Fruit fly (Drosophila melanogaster) whole organism, embryonic: Measurements from ENCODE around the gene caps.

Experiments
- Atf6 ChIP-seq: fragments of 200-800 bp; sonication (Bioruptor generic); IDR thresholded peaks from 2 replicates; pipeline ENCODE4 v1.3.6; 2022; ENCODE audit warnings: missing biosample characterization, missing genetic modification characterization
- CG10267 ChIP-seq: fragments of 200-800 bp; sonication (Bioruptor generic); optimal IDR thresholded peaks from 2 replicates; lab custom pipeline; 2018; ENCODE audit warnings: missing biosample characterization, mild to moderate bottlenecking, missing genetic modification characterization, moderate library complexity
- CG10565 ChIP-seq: fragments of 200-800 bp; sonication (Bioruptor generic); optimal IDR thresholded peaks from 3 replicates; lab custom pipeline; 2016; ENCODE audit warnings: missing biosample characterization, mild to moderate bottlenecking, missing genetic modification characterization
- CG12236 ChIP-seq: fragments of 200-800 bp; sonication (Bioruptor generic); optimal IDR thresholded peaks from 2 replicates; lab custom pipeline; 2016; ENCODE audit warnings: missing biosample characterization, missing genetic modification characterization
- CG13424 ChIP-seq: fragments of 200-800 bp; sonication (Bioruptor generic); optimal IDR thresholded peaks from 2 replicates; lab custom pipeline; 2019; ENCODE audit warnings: missing biosample characterization, mild to moderate bottlenecking, missing genetic modification characterization, moderate library complexity
- CG14860 ChIP-seq: fragments of 200-800 bp; sonication (Bioruptor generic); IDR thresholded peaks from 3 replicates; pipeline ENCODE4 v1.3.6; 2022; ENCODE audit warnings: missing biosample characterization, missing genetic modification characterization; ENCODE audit not compliant: partially characterized antibody
- CG17568 ChIP-seq: fragments of 200-800 bp; sonication (Bioruptor generic); optimal IDR thresholded peaks from 2 replicates; lab custom pipeline; 2018; ENCODE audit warnings: missing biosample characterization, mild to moderate bottlenecking, missing genetic modification characterization, moderate library complexity
- CG18262 ChIP-seq: fragments of 200-800 bp; optimal IDR thresholded peaks from 3 replicates; lab custom pipeline; 2019; ENCODE audit warnings: missing biosample characterization, mild to moderate bottlenecking, missing genetic modification characterization, moderate library complexity
- CG2678 ChIP-seq: fragments of 200-800 bp; sonication (Bioruptor generic); optimal IDR thresholded peaks from 3 replicates; lab custom pipeline; 2019; ENCODE audit warnings: missing biosample characterization, mild to moderate bottlenecking, missing genetic modification characterization, moderate library complexity
- CG2712 ChIP-seq: fragments of 200-800 bp; optimal IDR thresholded peaks from 3 replicates; lab custom pipeline; 2019; ENCODE audit warnings: missing biosample characterization, mild to moderate bottlenecking, missing genetic modification characterization, moderate library complexity
- CG31365 ChIP-seq: fragments of 200-800 bp; sonication (Bioruptor generic); optimal IDR thresholded peaks from 2 replicates; lab custom pipeline; 2018; ENCODE audit warnings: missing biosample characterization, mild to moderate bottlenecking, missing genetic modification characterization
- CG3281 ChIP-seq: fragments of 200-800 bp; sonication (Bioruptor generic); optimal IDR thresholded peaks from 3 replicates; lab custom pipeline; 2017; ENCODE audit warnings: missing biosample characterization, mild to moderate bottlenecking, missing genetic modification characterization
- CG34376 ChIP-seq: fragments of 200-800 bp; sonication (Bioruptor generic); optimal IDR thresholded peaks from 2 replicates; lab custom pipeline; 2018; ENCODE audit warnings: missing biosample characterization, mild to moderate bottlenecking, missing genetic modification characterization
- CG4360 ChIP-seq: fragments of 200-800 bp; sonication (Bioruptor generic); IDR thresholded peaks from 2 replicates; pipeline ENCODE4 v1.3.6; 2022; ENCODE audit warnings: missing biosample characterization, missing genetic modification characterization
- CG7928 ChIP-seq: fragments of 200-800 bp; sonication (Bioruptor generic); optimal IDR thresholded peaks from 2 replicates; lab custom pipeline; 2017; ENCODE audit warnings: missing biosample characterization, mild to moderate bottlenecking, missing genetic modification characterization
- CG8924 ChIP-seq: fragments of 200-800 bp; optimal IDR thresholded peaks from 3 replicates; lab custom pipeline; 2019; ENCODE audit warnings: missing biosample characterization, mild to moderate bottlenecking, missing genetic modification characterization, moderate library complexity
- CTCF ChIP-seq: fragments of 200-800 bp; sonication (Bioruptor generic); optimal IDR thresholded peaks from 2 replicates; lab custom pipeline; 2017; ENCODE audit warnings: missing biosample characterization, mild to moderate bottlenecking, missing genetic modification characterization, moderate library complexity
- CoRest ChIP-seq: fragments of 200-800 bp; sonication (Bioruptor generic); optimal IDR thresholded peaks from 3 replicates; lab custom pipeline; 2018; ENCODE audit warnings: missing biosample characterization, mild to moderate bottlenecking, missing genetic modification characterization, moderate library complexity
- Dad ChIP-seq: fragments of 200-800 bp; sonication (Bioruptor generic); optimal IDR thresholded peaks from 3 replicates; lab custom pipeline; 2016; ENCODE audit warnings: missing biosample characterization, missing genetic modification characterization
- Fer2 ChIP-seq: fragments of 200-800 bp; sonication (Bioruptor generic); optimal IDR thresholded peaks from 2 replicates; lab custom pipeline; 2018; ENCODE audit warnings: missing biosample characterization, mild to moderate bottlenecking, missing genetic modification characterization, moderate library complexity
- Hmx ChIP-seq: fragments of 200-800 bp; sonication (Bioruptor generic); optimal IDR thresholded peaks from 2 replicates; lab custom pipeline; 2016; ENCODE audit warnings: missing biosample characterization, missing genetic modification characterization
- Myb ChIP-seq: fragments of 200-800 bp; sonication (Bioruptor generic); optimal IDR thresholded peaks from 2 replicates; lab custom pipeline; 2016; ENCODE audit warnings: missing biosample characterization, missing genetic modification characterization
- NC2β ChIP-seq: fragments of 200-800 bp; sonication (Bioruptor generic); optimal IDR thresholded peaks from 2 replicates; lab custom pipeline; 2016; ENCODE audit warnings: missing biosample characterization, missing genetic modification characterization
- Oli ChIP-seq: fragments of 200-800 bp; sonication (Bioruptor generic); optimal IDR thresholded peaks from 2 replicates; lab custom pipeline; 2018; ENCODE audit warnings: missing biosample characterization, mild to moderate bottlenecking, missing genetic modification characterization, moderate library complexity
- Sox102F ChIP-seq: fragments of 200-800 bp; sonication (Bioruptor generic); optimal IDR thresholded peaks from 2 replicates; lab custom pipeline; 2018; ENCODE audit warnings: missing biosample characterization, mild to moderate bottlenecking, missing genetic modification characterization, moderate library complexity
- Sry-δ ChIP-seq: fragments of 200-800 bp; sonication (Bioruptor generic); optimal IDR thresholded peaks from 2 replicates; lab custom pipeline; 2016; ENCODE audit warnings: missing biosample characterization, missing genetic modification characterization
- Vsx1 ChIP-seq: fragments of 200-800 bp; sonication (Bioruptor generic); optimal IDR thresholded peaks from 2 replicates; lab custom pipeline; 2017; ENCODE audit warnings: missing biosample characterization, mild to moderate bottlenecking, missing genetic modification characterization, missing genetic modification reagents
- abd-A ChIP-seq: fragments of 200-800 bp; sonication (Bioruptor generic); optimal IDR thresholded peaks from 3 replicates; lab custom pipeline; 2019; ENCODE audit warnings: missing biosample characterization, mild to moderate bottlenecking, missing genetic modification characterization, moderate library complexity
- aop ChIP-seq: fragments of 200-800 bp; sonication (Bioruptor generic); IDR thresholded peaks from 2 replicates; pipeline ENCODE4 v1.3.6; 2022; ENCODE audit warnings: missing biosample characterization, missing genetic modification characterization
- chinmo ChIP-seq: fragments of 200-800 bp; sonication (Bioruptor generic); IDR thresholded peaks from 4 replicates; pipeline ENCODE4 v1.3.6; 2022; ENCODE audit warnings: missing biosample characterization, missing genetic modification characterization; ENCODE audit not compliant: partially characterized antibody
- chm ChIP-seq: fragments of 200-800 bp; sonication (Bioruptor generic); IDR thresholded peaks from 2 replicates; pipeline ENCODE4 v1.3.6; 2022; ENCODE audit warnings: missing biosample characterization, missing genetic modification characterization
- ci ChIP-seq: fragments of 200-800 bp; sonication (Bioruptor generic); IDR thresholded peaks from 3 replicates; pipeline ENCODE4 v1.3.6; 2022; ENCODE audit warnings: missing biosample characterization, missing genetic modification characterization
- da ChIP-seq: fragments of 200-800 bp; sonication (Bioruptor generic); optimal IDR thresholded peaks from 2 replicates; lab custom pipeline; 2016; ENCODE audit warnings: missing biosample characterization, missing genetic modification characterization
- dan ChIP-seq: fragments of 200-800 bp; sonication (Bioruptor generic); IDR thresholded peaks from 2 replicates; pipeline ENCODE4 v1.3.6; 2022; ENCODE audit warnings: missing biosample characterization, missing genetic modification characterization
- disco-r ChIP-seq: fragments of 200-800 bp; sonication (Bioruptor generic); optimal IDR thresholded peaks from 2 replicates; lab custom pipeline; 2016; ENCODE audit warnings: missing biosample characterization, missing genetic modification characterization
- dysf ChIP-seq: fragments of 200-800 bp; sonication (Bioruptor generic); IDR thresholded peaks from 3 replicates; pipeline ENCODE4 v1.3.6; 2022; ENCODE audit warnings: missing biosample characterization, missing genetic modification characterization
- eve ChIP-seq, 2 experiments: fragments of >200 bp; optimal IDR thresholded peaks; 2 replicates each; lab custom pipeline; 2017; ENCODE audit warnings: missing biosample characterization in 2 of 2, missing genetic modification characterization in 2 of 2
- fu2 ChIP-seq: fragments of 200-800 bp; sonication (Bioruptor generic); optimal IDR thresholded peaks from 2 replicates; lab custom pipeline; 2016; ENCODE audit warnings: missing biosample characterization, missing genetic modification characterization
- grn ChIP-seq: fragments of 200-800 bp; sonication (Bioruptor generic); optimal IDR thresholded peaks from 3 replicates; lab custom pipeline; 2017; ENCODE audit warnings: missing biosample characterization, missing genetic modification characterization
- inv ChIP-seq: fragments of 200-800 bp; sonication (Bioruptor generic); IDR thresholded peaks from 2 replicates; pipeline ENCODE4 v1.3.6; 2022; ENCODE audit warnings: missing biosample characterization, missing genetic modification characterization; ENCODE audit not compliant: partially characterized antibody
- mirr ChIP-seq: fragments of 200-800 bp; sonication (Bioruptor generic); optimal IDR thresholded peaks from 3 replicates; lab custom pipeline; 2018; ENCODE audit warnings: missing biosample characterization, mild to moderate bottlenecking, missing genetic modification characterization
- phol ChIP-seq: fragments of 200-800 bp; sonication (Bioruptor generic); optimal IDR thresholded peaks from 3 replicates; lab custom pipeline; 2018; ENCODE audit warnings: missing biosample characterization, mild to moderate bottlenecking, missing genetic modification characterization, moderate library complexity
- pita ChIP-seq: fragments of 200-800 bp; sonication (Bioruptor generic); optimal IDR thresholded peaks from 2 replicates; lab custom pipeline; 2017; ENCODE audit warnings: missing biosample characterization, mild to moderate bottlenecking, missing genetic modification characterization
- rib ChIP-seq: fragments of 200-800 bp; sonication (Bioruptor generic); IDR thresholded peaks from 2 replicates; pipeline ENCODE4 v1.3.6; 2022; ENCODE audit warnings: missing biosample characterization, missing genetic modification characterization
- run ChIP-seq: fragments of 200-800 bp; sonication (Bioruptor generic); optimal IDR thresholded peaks from 3 replicates; lab custom pipeline; 2018; ENCODE audit warnings: missing biosample characterization, mild to moderate bottlenecking, missing genetic modification characterization
- sr ChIP-seq: fragments of 200-800 bp; sonication (Bioruptor generic); IDR thresholded peaks from 3 replicates; pipeline ENCODE4 v1.3.6; 2022; ENCODE audit warnings: missing biosample characterization, missing genetic modification characterization
- stc ChIP-seq: fragments of 200-800 bp; sonication (Bioruptor generic); IDR thresholded peaks from 2 replicates; pipeline ENCODE4 v1.3.6; 2022; ENCODE audit warnings: missing biosample characterization, missing genetic modification characterization
- tap ChIP-seq: fragments of 200-800 bp; optimal IDR thresholded peaks from 3 replicates; lab custom pipeline; 2019; ENCODE audit warnings: missing biosample characterization, mild to moderate bottlenecking, missing genetic modification characterization, moderate library complexity
- unc-4 ChIP-seq: fragments of 200-800 bp; sonication (Bioruptor generic); IDR thresholded peaks from 2 replicates; pipeline ENCODE4 v1.3.6; 2022; ENCODE audit warnings: missing biosample characterization, missing genetic modification characterization; ENCODE audit not compliant: partially characterized antibody

caps gene

dm6 chr3L:13227594-13228501 is 644 bp upstream of the caps start (continued):
- TF ChIP-seq CG2678 (tag; lab: Kevin White, UChicago) (no peak), grn (GFP tag; lab: Kevin White, UChicago) (peak; percentile 59), CG10267 (tag; lab: Kevin White, UChicago) (no peak), eve (GFP tag; optimal IDR thresholded peaks at IDR 0.05; lab: Kevin White, UChicago) (peak in 1 of 2 experiments; percentile 84), Vsx1 (peak; percentile 91), Oli (tag; lab: Kevin White, UChicago) (no peak), CG13424 (tag; lab: Kevin White, UChicago) (no peak), disco-r (no peak), inv (GFP tag; lab: Robert Waterston, UW) (no peak), CTCF (GFP tag; lab: Kevin White, UChicago) (peak; percentile 94), CG2712 (tag; lab: Kevin White, UChicago) (peak; percentile 1), ci (peak; percentile 70; the same call in 2 of the 3 replicates), CG18262 (tag; lab: Kevin White, UChicago) (no peak), run (tag; lab: Kevin White, UChicago) (no peak), unc-4 (no peak), CG17568 (GFP tag; lab: Kevin White, UChicago) (no peak), NC2β (no peak), CG4360 (peak; percentile 69), Sry-δ (GFP tag; lab: Kevin White, UChicago) (no peak), Sox102F (GFP tag; lab: Kevin White, UChicago) (no peak), phol (tag; lab: Kevin White, UChicago) (no peak), aop (GFP tag; lab: Robert Waterston, UW) (no peak), sr (0 out of 3 replicates have a peak, but pooled peaks have one; percentile 5), dysf (GFP tag; lab: Robert Waterston, UW) (no peak), Dad (no peak), chm (GFP tag; lab: Robert Waterston, UW) (peak; percentile 71), da (GFP tag; lab: Kevin White, UChicago) (no peak), Atf6 (GFP tag; lab: Robert Waterston, UW) (peak; percentile 18; the same call in 1 of the 2 replicates), CoRest (tag; lab: Kevin White, UChicago) (no peak), CG3281 (GFP tag; lab: Kevin White, UChicago) (no peak), pita (GFP tag; lab: Kevin White, UChicago) (peak; percentile 19), Fer2 (tag; lab: Kevin White, UChicago) (no peak), Hmx (GFP tag; lab: Kevin White, UChicago) (no peak), CG31365 (tag; lab: Kevin White, UChicago) (peak; percentile 1), CG8924 (tag; lab: Kevin White, UChicago) (peak; percentile 1), dan (GFP tag; lab: Robert Waterston, UW) (no peak), CG14860 (GFP tag; lab: Robert Waterston, UW) (no peak), rib (no peak), mirr (GFP tag; lab: Kevin White, UChicago) (no peak), abd-A (tag; lab: Kevin White, UChicago) (peak; percentile 53), CG34376 (GFP tag; lab: Kevin White, UChicago) (no peak), fu2 (no peak), CG10565 (no peak), chinmo (peak; percentile 80; the same call in 2 of the 4 replicates), tap (tag; lab: Kevin White, UChicago) (no peak), Myb (GFP tag; lab: Kevin White, UChicago) (no peak), CG7928 (no peak), stc (0 out of 2 replicates have a peak, but pooled peaks have one; percentile 25), CG12236 (no peak)
